Fruit fly (Drosophila melanogaster): ENCODE results near the gene Kaz.
A peak's percentile ranks its signal among the peaks of the same experiment; 100 is the strongest.

Gene Kaz

dm6 chr3R:24870389-24871048 lies 40.8 kb upstream of the Kaz start, which contains the start of gene CycB3 (continued):
- TF ChIP-seq zfh1 (GFP tag; IDR thresholded peaks at IDR 0.05) (peak; percentile 43; the same call in 1 of the 3 replicates), sd (tag; optimal IDR thresholded peaks at IDR 0.05) (no peak), Dref (GFP tag; IDR thresholded peaks at IDR 0.05) (peak; percentile 74), NFAT (GFP tag; IDR thresholded peaks at IDR 0.05) (no peak), CG12219 (GFP tag; optimal IDR thresholded peaks at IDR 0.05) (peak; percentile 26), CG11093 (GFP tag; IDR thresholded peaks at IDR 0.05) (no peak), bab2 (GFP tag; optimal IDR thresholded peaks at IDR 0.05) (no peak), Sry-δ (GFP tag; optimal IDR thresholded peaks at IDR 0.05) (peak; percentile 58), CG3407 (GFP tag; optimal IDR thresholded peaks at IDR 0.05) (no peak), sr (GFP tag; IDR thresholded peaks at IDR 0.05) (peak; percentile 48; the same call in 1 of the 3 replicates), CG1603 (tag; optimal IDR thresholded peaks at IDR 0.05) (peak; percentile 91), chm (GFP tag; IDR thresholded peaks at IDR 0.05) (peak; percentile 44; the same call in 1 of the 2 replicates), CG4360 (GFP tag; IDR thresholded peaks at IDR 0.05) (0 out of 2 replicates have a peak, but pooled peaks have one; percentile 22), Ets97D (GFP tag; optimal IDR thresholded peaks at IDR 0.05) (peak; percentile 93), dm (GFP tag; optimal IDR thresholded peaks at IDR 0.05) (peak; percentile 53), knrl (GFP tag; IDR thresholded peaks at IDR 0.05; ENCODE audit: partially characterized antibody) (peak; percentile 27; the same call in 1 of the 3 replicates), CG6689 (GFP tag; IDR thresholded peaks at IDR 0.05) (no peak), bcd (GFP tag; optimal IDR thresholded peaks at IDR 0.05) (peak; percentile 34), CG15601 (tag; optimal IDR thresholded peaks at IDR 0.05) (peak; percentile 4), Sin3A (optimal IDR thresholded peaks at IDR 0.05) (peak; percentile 53), org-1 (GFP tag; optimal IDR thresholded peaks at IDR 0.05) (no peak), CG4854 (GFP tag; optimal IDR thresholded peaks at IDR 0.05) (peak; percentile 7), CG32532 (GFP tag; IDR thresholded peaks at IDR 0.05) (no peak), CG1529 (GFP tag; optimal IDR thresholded peaks at IDR 0.05) (no peak), ssp (GFP tag; IDR thresholded peaks at IDR 0.05) (peak; percentile 74), CG14014 (GFP tag; IDR thresholded peaks at IDR 0.05) (0 out of 2 replicates have a peak, but pooled peaks have one; percentile 31), crp (GFP tag; optimal IDR thresholded peaks at IDR 0.05) (peak in 1 of 2 experiments; percentile 64), repo (GFP tag; optimal IDR thresholded peaks at IDR 0.05) (peak; percentile 25), tin (GFP tag; optimal IDR thresholded peaks at IDR 0.05) (peak; percentile 20), gsb-n (tag; optimal IDR thresholded peaks at IDR 0.05) (peak; percentile 11), MBD-R2 (GFP tag; IDR thresholded peaks at IDR 0.05) (peak; percentile 68), ewg (GFP tag; optimal IDR thresholded peaks at IDR 0.05) (peak; percentile 22), CG31224 (GFP tag; IDR thresholded peaks at IDR 0.05) (no peak), CHES-1-like (GFP tag; optimal IDR thresholded peaks at IDR 0.05) (peak; percentile 39), chif (GFP tag; optimal IDR thresholded peaks at IDR 0.05) (peak in 1 of 2 experiments; percentile 25), sob (GFP tag; IDR thresholded peaks at IDR 0.05) (peak; percentile 19; the same call in 1 of the 2 replicates), Hmx (GFP tag; optimal IDR thresholded peaks at IDR 0.05) (no peak), pzg (GFP tag; optimal IDR thresholded peaks at IDR 0.05) (peak; percentile 94), CG18619 (GFP tag; optimal IDR thresholded peaks at IDR 0.05) (peak; percentile 26), HmgD (GFP tag; optimal IDR thresholded peaks at IDR 0.05) (peak; percentile 37), disco-r (GFP tag; optimal IDR thresholded peaks at IDR 0.05) (no peak), CG42726 (GFP tag; IDR thresholded peaks at IDR 0.05; ENCODE audit: partially characterized antibody) (0 out of 2 replicates have a peak, but pooled peaks have one; percentile 6), slp2 (GFP tag; optimal IDR thresholded peaks at IDR 0.05) (no peak), Hsf (GFP tag; optimal IDR thresholded peaks at IDR 0.05) (peak; percentile 11), CG2129 (GFP tag; IDR thresholded peaks at IDR 0.05; ENCODE audit: partially characterized antibody) (no peak), CG10366 (GFP tag; IDR thresholded peaks at IDR 0.05) (no peak), dmrt11E (tag; optimal IDR thresholded peaks at IDR 0.05) (peak; percentile 31), zen (tag; optimal IDR thresholded peaks at IDR 0.05) (peak; percentile 33), Myb (GFP tag; optimal IDR thresholded peaks at IDR 0.05) (peak; percentile 93), ci (GFP tag; IDR thresholded peaks at IDR 0.05) (peak; percentile 67; the same call in 1 of the 3 replicates)

Data from whole organism, embryonic.